Worm (Caenorhabditis elegans): ENCODE measurements around the gene bas-1.

The bas-1 gene

ce11 chrIII:5621236-5621635, 9.2 kb downstream of the bas-1 start (continued):
- TF ChIP-seq fkh-10 (GFP tag; optimal IDR thresholded peaks at IDR 0.05) (peak; percentile 69), dve-1 (tag; optimal IDR thresholded peaks at IDR 0.05; ENCODE audit: insufficient read depth) (peak; percentile 47), D1046.2 (GFP tag; IDR thresholded peaks at IDR 0.05) (no peak), zag-1 (tag; optimal IDR thresholded peaks at IDR 0.05) (no peak), nhr-111 (GFP tag; optimal IDR thresholded peaks at IDR 0.05) (no peak), lin-15B (tag; optimal IDR thresholded peaks at IDR 0.05) (no peak), nhr-76 (tag; optimal IDR thresholded peaks at IDR 0.05) (no peak), Y5F2A.4 (GFP tag; optimal IDR thresholded peaks at IDR 0.05) (no peak), set-16 (GFP tag; IDR thresholded peaks at IDR 0.05) (peak; percentile 35; the same call in 1 of the 2 replicates), nhr-11 (tag; optimal IDR thresholded peaks at IDR 0.05) (peak; percentile 84), lsy-2 (tag; optimal IDR thresholded peaks at IDR 0.05) (peak; percentile 52 to 76), ZK546.5 (tag; optimal IDR thresholded peaks at IDR 0.05) (no peak), hmg-1.1 (GFP tag; IDR thresholded peaks at IDR 0.05) (peak; percentile 80), Y48G9A.11 (GFP tag; IDR thresholded peaks at IDR 0.05) (no peak), dpl-1 (GFP tag; optimal IDR thresholded peaks at IDR 0.05) (peak; percentile 46), pha-4 (GFP tag; IDR thresholded peaks at IDR 0.05) (no peak), pha-4 (tag; optimal IDR thresholded peaks at IDR 0.05) (no peak), snpc-4 (tag; optimal IDR thresholded peaks at IDR 0.05) (no peak), tra-1 (GFP tag; IDR thresholded peaks at IDR 0.05) (no peak), lin-1 (GFP tag; IDR thresholded peaks at IDR 0.05) (no peak), daf-8 (GFP tag; IDR thresholded peaks at IDR 0.05) (no peak), nhr-10 (tag; optimal IDR thresholded peaks at IDR 0.05) (no peak), nhr-25 (tag; optimal IDR thresholded peaks at IDR 0.05; ENCODE audit: borderline replicate concordance, insufficient read depth) (no peak), sdz-12 (GFP tag; optimal IDR thresholded peaks at IDR 0.05) (no peak), mep-1 (tag; optimal IDR thresholded peaks at IDR 0.05) (peak; percentile 87), spr-3 (GFP tag; optimal IDR thresholded peaks at IDR 0.05) (no peak), duxl-1 (tag; optimal IDR thresholded peaks at IDR 0.05; ENCODE audit: poor library complexity) (peak; percentile 29), nhr-41 (GFP tag; IDR thresholded peaks at IDR 0.05) (no peak), R02D3.7 (tag; optimal IDR thresholded peaks at IDR 0.05) (no peak), ama-1 (optimal IDR thresholded peaks at IDR 0.05) (peak; percentile 35), egl-43 (GFP tag; IDR thresholded peaks at IDR 0.05) (0 out of 2 replicates have a peak, but pooled peaks have one; percentile 69), mes-2 (tag; optimal IDR thresholded peaks at IDR 0.05; ENCODE audit: poor library complexity, severe bottlenecking) (peak; percentile 62), unc-62 (GFP tag; optimal IDR thresholded peaks at IDR 0.05 in 1 of 2) (peak in 1 of 2 experiments; percentile 39), unc-62 (tag; optimal IDR thresholded peaks at IDR 0.05) (no peak), nhr-102 (tag; optimal IDR thresholded peaks at IDR 0.05) (peak; percentile 18), nhr-77 (tag; optimal IDR thresholded peaks at IDR 0.05) (peak; percentile 65), dmd-8 (GFP tag; IDR thresholded peaks at IDR 0.05) (no peak), lin-13 (GFP tag; optimal IDR thresholded peaks at IDR 0.05) (peak; percentile 11), mxl-3 (GFP tag; optimal IDR thresholded peaks at IDR 0.05) (peak; percentile 91), mdl-1 (tag; optimal IDR thresholded peaks at IDR 0.05) (peak; percentile 41 to 85), unc-39 (tag; optimal IDR thresholded peaks at IDR 0.05) (no peak), ces-1 (GFP tag; optimal IDR thresholded peaks at IDR 0.05) (no peak), pqm-1 (tag; optimal IDR thresholded peaks at IDR 0.05) (peak; percentile 43), ztf-11 (tag; optimal IDR thresholded peaks at IDR 0.05) (no peak), lin-38 (GFP tag; IDR thresholded peaks at IDR 0.05) (no peak), ceh-62 (tag; optimal IDR thresholded peaks at IDR 0.05) (no peak), nhr-48 (tag; optimal IDR thresholded peaks at IDR 0.05) (peak; percentile 45), nhr-28 (tag; optimal IDR thresholded peaks at IDR 0.05) (peak; percentile 86), madf-9 (GFP tag; conservative IDR thresholded peaks at IDR 0.05) (no peak), F37D6.2 (tag; optimal IDR thresholded peaks at IDR 0.05) (peak; percentile 29), Y75B8A.6 (GFP tag; IDR thresholded peaks at IDR 0.05) (no peak), hlh-30 (tag; optimal IDR thresholded peaks at IDR 0.05; ENCODE audit: insufficient read depth) (peak; percentile 86)
